Worm (Caenorhabditis elegans) whole organism, L3 larva: ENCODE data around the gene C17H11.1.
A peak's percentile ranks its signal among the peaks of the same experiment; 100 is the strongest.

Experiments used
- ZK546.5 ChIP-seq: sonication (generic microtip); optimal IDR thresholded peaks from 2 replicates; lab custom pipeline; 2017; ENCODE audit warnings: missing biosample characterization, missing genetic modification characterization
- ama-1 ChIP-seq: fragments of 150-350 bp; optimal IDR thresholded peaks from 2 replicates; lab custom pipeline; 2018
- ceh-16 ChIP-seq: sonication (generic microtip); optimal IDR thresholded peaks from 2 replicates; lab custom pipeline; 2017; ENCODE audit warnings: missing biosample characterization, missing genetic modification characterization
- ceh-28 ChIP-seq: fragments of 150-350 bp; optimal IDR thresholded peaks from 2 replicates; lab custom pipeline; 2014; ENCODE audit warnings: missing biosample characterization, missing genetic modification reagents, missing genetic modification characterization
- ceh-82 ChIP-seq: fragments of 150-350 bp; optimal IDR thresholded peaks from 2 replicates; lab custom pipeline; 2014; ENCODE audit warnings: missing biosample characterization, missing genetic modification characterization
- ceh-9 ChIP-seq: sonication (generic microtip); optimal IDR thresholded peaks from 2 replicates; lab custom pipeline; 2018; ENCODE audit warnings: missing biosample characterization, missing genetic modification characterization
- daf-12 ChIP-seq: fragments of 150-350 bp; optimal IDR thresholded peaks from 2 replicates; lab custom pipeline; 2014; ENCODE audit warnings: missing biosample characterization, missing genetic modification reagents, missing genetic modification characterization
- egl-27 ChIP-seq: sonication (generic microtip); optimal IDR thresholded peaks from 4 replicates; lab custom pipeline; 2017; ENCODE audit warnings: missing biosample characterization, missing genetic modification reagents, missing genetic modification characterization
- egl-5 ChIP-seq: fragments of 150-350 bp; optimal IDR thresholded peaks from 2 replicates; lab custom pipeline; 2017; ENCODE audit warnings: missing biosample characterization, missing genetic modification reagents, missing genetic modification characterization, inconsistent platforms
- elt-1 ChIP-seq: fragments of 150-350 bp; optimal IDR thresholded peaks from 2 replicates; lab custom pipeline; 2014; ENCODE audit warnings: missing biosample characterization, missing genetic modification characterization
- elt-2 ChIP-seq: sonication (generic microtip); optimal IDR thresholded peaks from 2 replicates; lab custom pipeline; 2016; ENCODE audit warnings: missing genetic modification reagents, mild to moderate bottlenecking, missing genetic modification characterization, missing compliant biosample characterization
- elt-3 ChIP-seq, 3 experiments: fragments of 150-350 bp in 1 of 3; sonication (generic microtip) in 2 of 3; optimal IDR thresholded peaks; 2 replicates in 2 of 3; 4 replicates in 1 of 3; lab custom pipeline; 2014 to 2017; ENCODE audit warnings: missing biosample characterization in 3 of 3, missing genetic modification characterization in 3 of 3
- eor-1 ChIP-seq, 2 experiments: fragments of 150-350 bp; optimal IDR thresholded peaks; 2 replicates each; lab custom pipeline; 2014 to 2018; ENCODE audit warnings: missing biosample characterization in 2 of 2, missing genetic modification characterization in 2 of 2
- fkh-10 ChIP-seq: sonication (generic microtip); optimal IDR thresholded peaks from 2 replicates; lab custom pipeline; 2017; ENCODE audit warnings: missing biosample characterization, missing genetic modification reagents, missing genetic modification characterization
- fkh-2 ChIP-seq: fragments of 150-350 bp; optimal IDR thresholded peaks from 2 replicates; lab custom pipeline; 2014; ENCODE audit warnings: missing biosample characterization, missing genetic modification reagents, missing genetic modification characterization
- fos-1 ChIP-seq: fragments of 150-350 bp; optimal IDR thresholded peaks from 2 replicates; lab custom pipeline; 2014; ENCODE audit warnings: missing biosample characterization, missing genetic modification characterization
- hmg-11 ChIP-seq: sonication (generic microtip); optimal IDR thresholded peaks from 2 replicates; lab custom pipeline; 2016; ENCODE audit warnings: missing genetic modification characterization, missing compliant biosample characterization
- jun-1 ChIP-seq: fragments of 150-350 bp; optimal IDR thresholded peaks from 2 replicates; lab custom pipeline; 2014; ENCODE audit warnings: missing biosample characterization, missing genetic modification reagents, missing genetic modification characterization
- lin-15B ChIP-seq: fragments of 150-350 bp; optimal IDR thresholded peaks from 2 replicates; lab custom pipeline; 2014; ENCODE audit warnings: missing biosample characterization, missing genetic modification characterization
- lin-39 ChIP-seq: fragments of 150-350 bp; optimal IDR thresholded peaks from 2 replicates; lab custom pipeline; 2018; ENCODE audit warnings: missing biosample characterization, missing genetic modification reagents, missing genetic modification characterization
- lsy-12 ChIP-seq: sonication (generic microtip); optimal IDR thresholded peaks from 2 replicates; lab custom pipeline; 2016; ENCODE audit warnings: mild to moderate bottlenecking, missing genetic modification characterization, missing compliant biosample characterization
- nfya-1 ChIP-seq: sonication (generic microtip); optimal IDR thresholded peaks from 2 replicates; lab custom pipeline; 2017; ENCODE audit warnings: missing genetic modification characterization, mild to moderate bottlenecking, missing compliant biosample characterization, antibody characterized with exemption, moderate library complexity; ENCODE audit not compliant: insufficient read depth
- nhr-11 ChIP-seq: fragments of 150-350 bp; optimal IDR thresholded peaks from 2 replicates; lab custom pipeline; 2014; ENCODE audit warnings: missing biosample characterization, missing genetic modification characterization
- nhr-23 ChIP-seq: fragments of 150-350 bp; optimal IDR thresholded peaks from 2 replicates; lab custom pipeline; 2014; ENCODE audit warnings: missing biosample characterization, missing genetic modification reagents, missing genetic modification characterization
- nhr-237 ChIP-seq: fragments of 150-350 bp; optimal IDR thresholded peaks from 2 replicates; lab custom pipeline; 2014; ENCODE audit warnings: missing biosample characterization, missing genetic modification characterization
- nhr-25 ChIP-seq: sonication (generic microtip); optimal IDR thresholded peaks from 2 replicates; lab custom pipeline; 2017; ENCODE audit warnings: missing biosample characterization, missing genetic modification characterization
- nhr-43 ChIP-seq: sonication (generic microtip); optimal IDR thresholded peaks from 2 replicates; lab custom pipeline; 2016; ENCODE audit warnings: mild to moderate bottlenecking, missing genetic modification characterization, missing compliant biosample characterization; ENCODE audit not compliant: poor library complexity, severe bottlenecking
- nhr-76 ChIP-seq: fragments of 150-350 bp; sonication (generic microtip); optimal IDR thresholded peaks from 5 replicates; lab custom pipeline; 2014; ENCODE audit warnings: missing biosample characterization, missing genetic modification characterization
- nhr-77 ChIP-seq: fragments of 150-350 bp; optimal IDR thresholded peaks from 2 replicates; lab custom pipeline; 2014; ENCODE audit warnings: missing biosample characterization, missing genetic modification characterization
- pqm-1 ChIP-seq: fragments of 150-350 bp; optimal IDR thresholded peaks from 2 replicates; lab custom pipeline; 2017; ENCODE audit warnings: missing biosample characterization, missing genetic modification characterization, inconsistent platforms
- sea-2 ChIP-seq: fragments of 150-350 bp; sonication (generic microtip); optimal IDR thresholded peaks from 4 replicates; lab custom pipeline; 2014; ENCODE audit warnings: missing biosample characterization, missing genetic modification reagents, missing genetic modification characterization
- skn-1 ChIP-seq: fragments of 150-350 bp; optimal IDR thresholded peaks from 2 replicates; lab custom pipeline; 2014; ENCODE audit warnings: missing biosample characterization, missing genetic modification characterization
- snpc-4 ChIP-seq: fragments of 150-350 bp; optimal IDR thresholded peaks from 2 replicates; lab custom pipeline; 2014; ENCODE audit warnings: missing biosample characterization, missing genetic modification characterization
- tbx-2 ChIP-seq: sonication (generic microtip); optimal IDR thresholded peaks from 2 replicates; lab custom pipeline; 2016; ENCODE audit warnings: mild to moderate bottlenecking, missing genetic modification characterization, missing compliant biosample characterization
- unc-39 ChIP-seq: sonication (generic microtip); optimal IDR thresholded peaks from 4 replicates; lab custom pipeline; 2017; ENCODE audit warnings: missing biosample characterization, missing genetic modification characterization
- unc-62 ChIP-seq: fragments of 150-350 bp; sonication (generic microtip); optimal IDR thresholded peaks from 4 replicates; lab custom pipeline; 2014; ENCODE audit warnings: missing biosample characterization, missing genetic modification reagents, missing genetic modification characterization
- zag-1 ChIP-seq: fragments of 150-350 bp; optimal IDR thresholded peaks from 2 replicates; lab custom pipeline; 2014; ENCODE audit warnings: missing biosample characterization, missing genetic modification characterization
- ztf-11 ChIP-seq: fragments of 150-350 bp; optimal IDR thresholded peaks from 2 replicates; lab custom pipeline; 2014; ENCODE audit warnings: missing biosample characterization, missing genetic modification characterization
- ztf-4 ChIP-seq: fragments of 150-350 bp; optimal IDR thresholded peaks from 2 replicates; lab custom pipeline; 2014; ENCODE audit warnings: missing biosample characterization, missing genetic modification characterization

The C17H11.1 gene

ce11 chrX:8200206-8200605 lies 26.5 kb downstream of the C17H11.1 start:
- TF ChIP-seq fos-1: no peak
- no peak for TF ChIP-seq ceh-9 (tag; lab: Kevin White, UChicago)
- no peak for TF ChIP-seq hmg-11
- no peak for TF ChIP-seq zag-1 (tag; lab: Kevin White, UChicago)
- TF ChIP-seq ama-1 (lab: Kevin White, UChicago): no peak
- TF ChIP-seq unc-62 (GFP tag; lab: Kevin White, UChicago): no peak
- no peak for TF ChIP-seq sea-2 (GFP tag; lab: Kevin White, UChicago)
- no peak for TF ChIP-seq lsy-12 (tag; lab: Kevin White, UChicago)
- TF ChIP-seq nhr-23 (tag; lab: Kevin White, UChicago): peak; percentile 65
- TF ChIP-seq elt-1 (tag; lab: Kevin White, UChicago): no peak
- peak; percentile 81 for TF ChIP-seq nhr-25 (tag; lab: Kevin White, UChicago)
- TF ChIP-seq ztf-4: no peak
- TF ChIP-seq pqm-1 (tag; lab: Kevin White, UChicago): no peak
- no peak for TF ChIP-seq nhr-76
- no peak for TF ChIP-seq ceh-82
- no peak for TF ChIP-seq fkh-2 (tag; lab: Kevin White, UChicago)
- no peak for TF ChIP-seq unc-39 (tag; lab: Kevin White, UChicago)
- TF ChIP-seq nhr-237 (tag; lab: Kevin White, UChicago): no peak
- TF ChIP-seq, all 47 proteins: peak for 2

ce11 chrX:8201210-8201609 lies 27.5 kb downstream of the C17H11.1 start:
- TF ChIP-seq nhr-25 (tag; lab: Kevin White, UChicago): peak; percentile 70
- TF ChIP-seq nhr-23 (tag; lab: Kevin White, UChicago): peak; percentile 14
- TF ChIP-seq zag-1 (tag; lab: Kevin White, UChicago): no peak
- TF ChIP-seq hmg-11: peak; percentile 13
- no peak for TF ChIP-seq daf-12 (tag; lab: Kevin White, UChicago)
- TF ChIP-seq ceh-9 (tag; lab: Kevin White, UChicago): no peak

- TF ChIP-seq ZK546.5 (tag; lab: Kevin White, UChicago) (no peak), ceh-28 (no peak), egl-5 (tag; lab: Kevin White, UChicago) (no peak), fos-1 (no peak), jun-1 (tag; lab: Kevin White, UChicago) (no peak), eor-1 (tag; optimal IDR thresholded peaks at IDR 0.05; lab: Kevin White, UChicago) (no peak), snpc-4 (tag; lab: Kevin White, UChicago) (no peak)
Observed at ce11 chrX:8203684-8204083, 30.0 kb downstream of the C17H11.1 start, which contains the start of gene C17H11.6. Gene C17H11.6, minus strand, starts transcription at chrX:8203784.

- TF ChIP-seq snpc-4 (tag; lab: Kevin White, UChicago) (no peak), ztf-11 (tag; lab: Kevin White, UChicago) (no peak), lsy-12 (tag; lab: Kevin White, UChicago) (no peak), ceh-16 (tag; lab: Kevin White, UChicago) (no peak), lin-39 (tag; lab: Kevin White, UChicago) (no peak), ZK546.5 (tag; lab: Kevin White, UChicago) (no peak), ceh-9 (tag; lab: Kevin White, UChicago) (no peak)
- TF ChIP-seq, all 47 proteins: peak for 0
Observed at ce11 chrX:8204475-8204874, 30.8 kb downstream of the C17H11.1 start.

ce11 chrX:8205919-8206318 lies 32.2 kb downstream of the C17H11.1 start:
- no peak for TF ChIP-seq unc-39 (tag; lab: Kevin White, UChicago)
- TF ChIP-seq nhr-25 (tag; lab: Kevin White, UChicago): no peak
- TF ChIP-seq nhr-11 (tag; lab: Kevin White, UChicago): no peak
- TF ChIP-seq snpc-4 (tag; lab: Kevin White, UChicago): no peak
- TF ChIP-seq tbx-2: no peak
- no peak for TF ChIP-seq egl-27 (tag; lab: Kevin White, UChicago)
- TF ChIP-seq lin-39 (tag; lab: Kevin White, UChicago): peak; percentile 82
- no peak for TF ChIP-seq nhr-77 (tag; lab: Kevin White, UChicago)
- peak; percentile 47 for TF ChIP-seq fkh-2 (tag; lab: Kevin White, UChicago)
- peak; percentile 58 for TF ChIP-seq lin-15B (tag; lab: Kevin White, UChicago)
- no peak for TF ChIP-seq ztf-11 (tag; lab: Kevin White, UChicago)
- no peak for TF ChIP-seq nhr-237 (tag; lab: Kevin White, UChicago)
- TF ChIP-seq nhr-43 (tag; lab: Kevin White, UChicago): peak; percentile 11
- no peak for TF ChIP-seq fkh-10 (GFP tag; lab: Kevin White, UChicago)
- no peak for TF ChIP-seq elt-3 (tag; optimal IDR thresholded peaks at IDR 0.05; lab: Kevin White, UChicago)
- TF ChIP-seq ceh-9 (tag; lab: Kevin White, UChicago): no peak
- TF ChIP-seq sea-2 (GFP tag; lab: Kevin White, UChicago): no peak
- peak; percentile 81 for TF ChIP-seq hmg-11
- no peak for TF ChIP-seq skn-1 (tag; lab: Kevin White, UChicago)
- TF ChIP-seq elt-2: no peak
- no peak for TF ChIP-seq daf-12 (tag; lab: Kevin White, UChicago)
- no peak for TF ChIP-seq unc-62 (GFP tag; lab: Kevin White, UChicago)
- TF ChIP-seq fos-1: no peak
- TF ChIP-seq nfya-1 (tag; lab: Kevin White, UChicago): peak; percentile 72
